Fruit fly (Drosophila melanogaster): ENCODE measurements around the gene ntc.

ntc gene

dm6 chr3L:3842981-3843701, 36.9 kb upstream of the ntc start:
- no peak for TF ChIP-seq Snoo (tag; optimal IDR thresholded peaks at IDR 0.05)
- no peak for TF ChIP-seq CG8301 (tag; optimal IDR thresholded peaks at IDR 0.05)
- no peak for TF ChIP-seq D1 (tag; optimal IDR thresholded peaks at IDR 0.05)
- TF ChIP-seq Ets98B (GFP tag; IDR thresholded peaks at IDR 0.05): no peak
- no peak for TF ChIP-seq CG15710 (tag; optimal IDR thresholded peaks at IDR 0.05)
- no peak for TF ChIP-seq EcR (GFP tag; optimal IDR thresholded peaks at IDR 0.05)
- no peak for TF ChIP-seq CG10348 (GFP tag; IDR thresholded peaks at IDR 0.05)
- TF ChIP-seq CG13204 (GFP tag; optimal IDR thresholded peaks at IDR 0.05): no peak
- no peak for TF ChIP-seq CG17806 (tag; optimal IDR thresholded peaks at IDR 0.05)
- no peak for TF ChIP-seq CG8159 (tag; optimal IDR thresholded peaks at IDR 0.05)
- no peak for TF ChIP-seq CG12605 (GFP tag; IDR thresholded peaks at IDR 0.05)
- TF ChIP-seq CG14655 (GFP tag; optimal IDR thresholded peaks at IDR 0.05): no peak
- TF ChIP-seq fd96Ca (GFP tag; IDR thresholded peaks at IDR 0.05): no peak
- no peak for TF ChIP-seq rn (GFP tag; IDR thresholded peaks at IDR 0.05)
- TF ChIP-seq CG34367 (tag; optimal IDR thresholded peaks at IDR 0.05): no peak
- TF ChIP-seq gl (tag; optimal IDR thresholded peaks at IDR 0.05): no peak
- TF ChIP-seq CG4496 (GFP tag; IDR thresholded peaks at IDR 0.05): no peak
- no peak for TF ChIP-seq CG9948 (tag; optimal IDR thresholded peaks at IDR 0.05)

dm6 chr3L:3828111-3828510, 21.9 kb upstream of the ntc start:
- no peak for TF ChIP-seq EcR (GFP tag; optimal IDR thresholded peaks at IDR 0.05)

- TF ChIP-seq CG4496 (GFP tag; IDR thresholded peaks at IDR 0.05) (peak; percentile 63; the same call in 2 of the 3 replicates), fd96Ca (GFP tag; IDR thresholded peaks at IDR 0.05) (peak; percentile 67; the same call in 2 of the 3 replicates), rn (GFP tag; IDR thresholded peaks at IDR 0.05) (peak; percentile 64), CG8159 (tag; optimal IDR thresholded peaks at IDR 0.05) (peak; percentile 85), EcR (GFP tag; optimal IDR thresholded peaks at IDR 0.05) (no peak), CG8301 (tag; optimal IDR thresholded peaks at IDR 0.05) (no peak), CG14655 (GFP tag; optimal IDR thresholded peaks at IDR 0.05) (no peak), CG17806 (tag; optimal IDR thresholded peaks at IDR 0.05) (no peak), Pif1B (GFP tag; optimal IDR thresholded peaks at IDR 0.05) (peak; percentile 56), CG34367 (tag; optimal IDR thresholded peaks at IDR 0.05) (no peak), CG15710 (tag; optimal IDR thresholded peaks at IDR 0.05) (peak; percentile 81), CG12605 (GFP tag; IDR thresholded peaks at IDR 0.05) (peak; percentile 58; the same call in 1 of the 2 replicates), Ets98B (GFP tag; IDR thresholded peaks at IDR 0.05) (no peak; the same call in 1 of the 2 replicates), gl (tag; optimal IDR thresholded peaks at IDR 0.05) (peak; percentile 8), CG9948 (tag; optimal IDR thresholded peaks at IDR 0.05) (no peak), CG32121 (GFP tag; IDR thresholded peaks at IDR 0.05) (peak; percentile 85), Snoo (tag; optimal IDR thresholded peaks at IDR 0.05) (no peak), CG10348 (GFP tag; IDR thresholded peaks at IDR 0.05) (peak; percentile 60), Pif1A (GFP tag; optimal IDR thresholded peaks at IDR 0.05) (no peak)
Measured at dm6 chr3L:3826541-3826940, 20.3 kb upstream of the ntc start.

- TF ChIP-seq CG14655 (GFP tag; optimal IDR thresholded peaks at IDR 0.05): peak; percentile 17
- no peak for TF ChIP-seq CG8159 (tag; optimal IDR thresholded peaks at IDR 0.05)
Measured at dm6 chr3L:3825884-3826283, 19.6 kb upstream of the ntc start.

- TF ChIP-seq CG32121 (GFP tag; IDR thresholded peaks at IDR 0.05) (no peak), D1 (tag; optimal IDR thresholded peaks at IDR 0.05) (no peak), Pif1A (GFP tag; optimal IDR thresholded peaks at IDR 0.05) (no peak), EcR (GFP tag; optimal IDR thresholded peaks at IDR 0.05) (no peak), rn (GFP tag; IDR thresholded peaks at IDR 0.05) (no peak)
Measured at dm6 chr3L:3825485-3825813, 19.2 kb upstream of the ntc start.

- TF ChIP-seq rn (GFP tag; IDR thresholded peaks at IDR 0.05) (no peak), gl (tag; optimal IDR thresholded peaks at IDR 0.05) (no peak), CG10348 (GFP tag; IDR thresholded peaks at IDR 0.05) (no peak), CG32121 (GFP tag; IDR thresholded peaks at IDR 0.05) (no peak), CG15710 (tag; optimal IDR thresholded peaks at IDR 0.05) (peak; percentile 63), CG8301 (tag; optimal IDR thresholded peaks at IDR 0.05) (peak; percentile 35), CG4496 (GFP tag; IDR thresholded peaks at IDR 0.05) (peak; percentile 37; the same call in 2 of the 3 replicates), CG9948 (tag; optimal IDR thresholded peaks at IDR 0.05) (peak; percentile 46), Pif1B (GFP tag; optimal IDR thresholded peaks at IDR 0.05) (peak; percentile 1), CG14655 (GFP tag; optimal IDR thresholded peaks at IDR 0.05) (peak; percentile 63), CG17806 (tag; optimal IDR thresholded peaks at IDR 0.05) (peak; percentile 60), D1 (tag; optimal IDR thresholded peaks at IDR 0.05) (no peak), Ets98B (GFP tag; IDR thresholded peaks at IDR 0.05) (no peak), EcR (GFP tag; optimal IDR thresholded peaks at IDR 0.05) (no peak), CG34367 (tag; optimal IDR thresholded peaks at IDR 0.05) (peak; percentile 32), CG13204 (GFP tag; optimal IDR thresholded peaks at IDR 0.05) (no peak), CG8159 (tag; optimal IDR thresholded peaks at IDR 0.05) (peak; percentile 79), Pif1A (GFP tag; optimal IDR thresholded peaks at IDR 0.05) (peak; percentile 39), fd96Ca (GFP tag; IDR thresholded peaks at IDR 0.05) (no peak), CG12605 (GFP tag; IDR thresholded peaks at IDR 0.05) (0 out of 2 replicates have a peak, but pooled peaks have one; percentile 15), Snoo (tag; optimal IDR thresholded peaks at IDR 0.05) (no peak)
Measured at dm6 chr3L:3824790-3825484, 18.7 kb upstream of the ntc start, which contains the start of gene Rdh. Rdh (plus strand) TSS chr3L:3825449.
